Worm (Caenorhabditis elegans): ENCODE results near the gene col-124.

- TF ChIP-seq unc-3 (GFP tag; conservative IDR thresholded peaks at IDR 0.05) (no peak), unc-3 (tag; optimal IDR thresholded peaks at IDR 0.05) (no peak), fax-1 (tag; optimal IDR thresholded peaks at IDR 0.05) (no peak), K02D7.2 (tag; optimal IDR thresholded peaks at IDR 0.05) (no peak)
These were observed at the start of gene col-124 for ce11 chrIV:10216078-10216477.

Data from whole organism, late embryonic.